Worm (Caenorhabditis elegans) whole organism, L4 larva: ENCODE results near the gene F46F5.7.

Experiments
- F26F4.8 ChIP-seq: fragments of 200-800 bp; sonication (Bioruptor generic); conservative IDR thresholded peaks from 2 replicates; pipeline ENCODE4 v1.3.6; 2022; ENCODE audit warnings: missing genetic modification characterization, missing compliant biosample characterization
- attf-4 ChIP-seq: sonication (generic microtip); optimal IDR thresholded peaks from 3 replicates; lab custom pipeline; 2017; ENCODE audit warnings: missing biosample characterization, missing genetic modification characterization
- daf-12 ChIP-seq: fragments of 150-350 bp; optimal IDR thresholded peaks from 2 replicates; lab custom pipeline; 2014; ENCODE audit warnings: missing biosample characterization, missing genetic modification reagents, missing genetic modification characterization
- fkh-10 ChIP-seq: fragments of 150-350 bp; optimal IDR thresholded peaks from 2 replicates; lab custom pipeline; 2014; ENCODE audit warnings: missing biosample characterization, missing genetic modification reagents, missing genetic modification characterization
- fos-1 ChIP-seq: fragments of 150-350 bp; optimal IDR thresholded peaks from 2 replicates; lab custom pipeline; 2014; ENCODE audit warnings: missing biosample characterization, missing genetic modification characterization
- lin-13 ChIP-seq: fragments of 150-350 bp; optimal IDR thresholded peaks from 2 replicates; lab custom pipeline; 2014; ENCODE audit warnings: missing biosample characterization, missing genetic modification reagents, missing genetic modification characterization
- lin-39 ChIP-seq: fragments of 150-350 bp; optimal IDR thresholded peaks from 2 replicates; lab custom pipeline; 2014; ENCODE audit warnings: missing biosample characterization, missing genetic modification reagents, missing genetic modification characterization
- nhr-237 ChIP-seq: sonication (generic microtip); optimal IDR thresholded peaks from 2 replicates; lab custom pipeline; 2017; ENCODE audit warnings: missing biosample characterization, missing genetic modification characterization
- pqm-1 ChIP-seq: sonication (generic microtip); optimal IDR thresholded peaks from 2 replicates; lab custom pipeline; 2017; ENCODE audit warnings: missing biosample characterization, missing genetic modification characterization
- skn-1 ChIP-seq: fragments of 150-350 bp; optimal IDR thresholded peaks from 2 replicates; lab custom pipeline; 2014; ENCODE audit warnings: missing biosample characterization, missing genetic modification characterization
- snpc-4 ChIP-seq: fragments of 150-350 bp; optimal IDR thresholded peaks from 2 replicates; lab custom pipeline; 2014; ENCODE audit warnings: missing biosample characterization, missing genetic modification characterization
- zip-2 ChIP-seq: fragments of 150-350 bp; optimal IDR thresholded peaks from 2 replicates; lab custom pipeline; 2014; ENCODE audit warnings: missing biosample characterization, missing genetic modification characterization

ce11 chrII:821514-821913, 1.1 kb upstream of the F46F5.7 start, which contains the start of gene F46F5.8:
- TF ChIP-seq lin-13 (no peak), lin-39 (tag; lab: Kevin White, UChicago) (no peak), skn-1 (tag; lab: Kevin White, UChicago) (no peak), zip-2 (tag; lab: Kevin White, UChicago) (no peak), daf-12 (tag; lab: Kevin White, UChicago) (no peak), fos-1 (tag; lab: Kevin White, UChicago) (no peak), snpc-4 (no peak), attf-4 (no peak), fkh-10 (GFP tag; lab: Kevin White, UChicago) (no peak), pqm-1 (tag; lab: Kevin White, UChicago) (no peak), nhr-237 (tag; lab: Kevin White, UChicago) (no peak), F26F4.8 (no peak)
